Worm (Caenorhabditis elegans) whole organism, young adult: Measurements from ENCODE around the gene C33F10.8.

Experiments used
- B0019.2 ChIP-seq: fragments of 200-800 bp; sonication (Bioruptor generic); conservative IDR thresholded peaks from 2 replicates; pipeline ENCODE4 v1.3.6; 2022; ENCODE audit warnings: missing genetic modification reagents, missing genetic modification characterization, missing compliant biosample characterization
- B0035.1 ChIP-seq: sonication (generic microtip); optimal IDR thresholded peaks from 2 replicates; lab custom pipeline; 2016; ENCODE audit warnings: missing genetic modification characterization, mild to moderate bottlenecking, missing compliant biosample characterization, missing genotype, missing genetic modification reagents
- C06A6.2 ChIP-seq: fragments of 200-800 bp; sonication (Bioruptor generic); conservative IDR thresholded peaks from 2 replicates; pipeline ENCODE4 v1.3.6; 2022; ENCODE audit warnings: missing genetic modification characterization, missing compliant biosample characterization
- D2030.7 ChIP-seq: fragments of 200-800 bp; sonication (Bioruptor generic); IDR thresholded peaks from 2 replicates; pipeline ENCODE4 v1.3.6; 2022; ENCODE audit warnings: missing genetic modification reagents, missing genetic modification characterization, missing compliant biosample characterization
- F22D6.2 ChIP-seq: sonication (generic microtip); optimal IDR thresholded peaks from 2 replicates; lab custom pipeline; 2016; ENCODE audit warnings: mild to moderate bottlenecking, missing genetic modification characterization, missing compliant biosample characterization
- F55B11.4 ChIP-seq: sonication (generic microtip); optimal IDR thresholded peaks from 2 replicates; lab custom pipeline; 2016; ENCODE audit warnings: missing compliant biosample characterization, missing genetic modification characterization, borderline replicate concordance; ENCODE audit not compliant: insufficient read depth
- F57C9.4 ChIP-seq: sonication (generic microtip); optimal IDR thresholded peaks from 2 replicates; lab custom pipeline; 2017; ENCODE audit warnings: mild to moderate bottlenecking, missing genetic modification characterization, missing compliant biosample characterization
- Y53G8AR.9 ChIP-seq: fragments of 200-800 bp; sonication (Bioruptor generic); conservative IDR thresholded peaks from 2 replicates; pipeline ENCODE4 v1.3.6; 2022; ENCODE audit warnings: missing genetic modification reagents, missing genetic modification characterization, missing compliant biosample characterization
- Y56A3A.18 ChIP-seq: fragments of 200-800 bp; sonication (Bioruptor generic); IDR thresholded peaks from 2 replicates; pipeline ENCODE4 v1.3.6; 2022; ENCODE audit warnings: missing genetic modification reagents, missing genetic modification characterization, missing compliant biosample characterization
- Y79H2A.3 ChIP-seq: fragments of 200-800 bp; sonication (Bioruptor generic); conservative IDR thresholded peaks from 2 replicates; pipeline ENCODE4 v1.3.6; 2022; ENCODE audit warnings: missing genetic modification reagents, missing genetic modification characterization, missing compliant biosample characterization
- ama-1 ChIP-seq, 3 experiments: fragments of 150-350 bp in 1 of 3; sonication (generic microtip) in 2 of 3; optimal IDR thresholded peaks; 2 replicates each; lab custom pipeline; 2014 to 2018; ENCODE audit warnings: missing biosample characterization in 2 of 3, missing genetic modification characterization in 2 of 3, missing genetic modification reagents in 2 of 3
- aptf-3 ChIP-seq: fragments of 200-800 bp; sonication (Bioruptor generic); IDR thresholded peaks from 2 replicates; pipeline ENCODE4 v1.3.6; 2022; ENCODE audit warnings: missing genetic modification characterization, missing compliant biosample characterization
- ceh-27 ChIP-seq: fragments of 200-800 bp; sonication (Bioruptor generic); optimal IDR thresholded peaks from 2 replicates; lab custom pipeline; 2018; ENCODE audit warnings: mild to moderate bottlenecking, missing genetic modification characterization, moderate library complexity, missing compliant biosample characterization
- ceh-40 ChIP-seq: fragments of 200-800 bp; sonication (Bioruptor generic); IDR thresholded peaks from 2 replicates; pipeline ENCODE4 v1.3.6; 2022; ENCODE audit warnings: missing genetic modification characterization, missing compliant biosample characterization
- ceh-79 ChIP-seq: sonication (generic microtip); optimal IDR thresholded peaks from 2 replicates; lab custom pipeline; 2017; ENCODE audit warnings: mild to moderate bottlenecking, missing genetic modification characterization, missing compliant biosample characterization
- chd-7 ChIP-seq: sonication (generic microtip); optimal IDR thresholded peaks from 2 replicates; lab custom pipeline; 2016; ENCODE audit warnings: mild to moderate bottlenecking, missing genetic modification characterization, moderate library complexity, missing compliant biosample characterization
- dpff-1 ChIP-seq: sonication (generic microtip); optimal IDR thresholded peaks from 2 replicates; lab custom pipeline; 2017; ENCODE audit warnings: mild to moderate bottlenecking, missing genetic modification characterization, missing compliant biosample characterization
- ets-4 ChIP-seq: fragments of 200-800 bp; sonication (Bioruptor generic); optimal IDR thresholded peaks from 2 replicates; lab custom pipeline; 2018; ENCODE audit warnings: mild to moderate bottlenecking, missing genetic modification characterization, missing compliant biosample characterization
- fkh-3 ChIP-seq: sonication (generic microtip); optimal IDR thresholded peaks from 2 replicates; lab custom pipeline; 2016; ENCODE audit warnings: mild to moderate bottlenecking, missing genetic modification characterization, missing compliant biosample characterization
- gei-17 ChIP-seq: fragments of 200-800 bp; sonication (Bioruptor generic); optimal IDR thresholded peaks from 2 replicates; lab custom pipeline; 2018; ENCODE audit warnings: mild to moderate bottlenecking, missing genetic modification characterization, missing compliant biosample characterization
- hlh-26 ChIP-seq: fragments of 200-800 bp; sonication (Bioruptor generic); conservative IDR thresholded peaks from 2 replicates; pipeline ENCODE4 v1.3.6; 2022; ENCODE audit warnings: missing genetic modification reagents, missing genetic modification characterization, missing compliant biosample characterization
- hrde-1 ChIP-seq: sonication (generic microtip); optimal IDR thresholded peaks from 2 replicates; lab custom pipeline; 2016; ENCODE audit warnings: missing genetic modification characterization, mild to moderate bottlenecking, missing compliant biosample characterization, moderate library complexity, missing genotype, missing genetic modification reagents, borderline replicate concordance
- hsf-1 ChIP-seq: fragments of 200-800 bp; sonication (Bioruptor generic); IDR thresholded peaks from 2 replicates; pipeline ENCODE4 v1.3.6; 2022; ENCODE audit warnings: missing genetic modification reagents, missing genetic modification characterization, missing compliant biosample characterization
- let-526 ChIP-seq: fragments of 200-800 bp; sonication (Bioruptor generic); IDR thresholded peaks from 2 replicates; pipeline ENCODE4 v1.3.6; 2022; ENCODE audit warnings: missing genetic modification reagents, missing genetic modification characterization, missing compliant biosample characterization
- lin-26 ChIP-seq: fragments of 200-800 bp; sonication (Bioruptor generic); IDR thresholded peaks from 2 replicates; pipeline ENCODE4 v1.3.6; 2022; ENCODE audit warnings: missing genetic modification reagents, missing genetic modification characterization, missing compliant biosample characterization
- lin-35 ChIP-seq, 3 experiments: fragments of 150-350 bp in 2 of 3; sonication (generic microtip) in 1 of 3; optimal IDR thresholded peaks; 2 replicates each; lab custom pipeline; 2014 to 2018; ENCODE audit warnings: missing biosample characterization in 3 of 3, missing genetic modification characterization in 3 of 3, missing genetic modification reagents in 3 of 3
- lin-54 ChIP-seq: fragments of 200-800 bp; sonication (Bioruptor generic); optimal IDR thresholded peaks from 2 replicates; lab custom pipeline; 2018; ENCODE audit warnings: mild to moderate bottlenecking, missing genetic modification characterization, missing compliant biosample characterization
- lir-1 ChIP-seq: fragments of 200-800 bp; sonication (Bioruptor generic); conservative IDR thresholded peaks from 2 replicates; pipeline ENCODE4 v1.3.6; 2022; ENCODE audit warnings: missing genetic modification reagents, missing genetic modification characterization, missing compliant biosample characterization
- lsl-1 ChIP-seq: fragments of 200-800 bp; sonication (Bioruptor generic); optimal IDR thresholded peaks from 2 replicates; lab custom pipeline; 2018; ENCODE audit warnings: mild to moderate bottlenecking, missing genetic modification characterization, moderate library complexity, missing compliant biosample characterization
- madf-10 ChIP-seq: sonication (generic microtip); optimal IDR thresholded peaks from 2 replicates; lab custom pipeline; 2016; ENCODE audit warnings: mild to moderate bottlenecking, missing genetic modification characterization, missing compliant biosample characterization
- madf-3 ChIP-seq: fragments of 200-800 bp; sonication (Bioruptor generic); IDR thresholded peaks from 2 replicates; pipeline ENCODE4 v1.3.6; 2022; ENCODE audit warnings: missing genetic modification reagents, missing genetic modification characterization, missing compliant biosample characterization
- madf-6 ChIP-seq: fragments of 200-800 bp; sonication (Bioruptor generic); IDR thresholded peaks from 2 replicates; pipeline ENCODE4 v1.3.6; 2022; ENCODE audit warnings: missing genetic modification reagents, missing genetic modification characterization, missing compliant biosample characterization
- mel-28 ChIP-seq: sonication (generic microtip); optimal IDR thresholded peaks from 2 replicates; lab custom pipeline; 2016; ENCODE audit warnings: borderline replicate concordance, mild to moderate bottlenecking, missing genetic modification characterization, missing compliant biosample characterization
- nfya-1 ChIP-seq: sonication (generic microtip); optimal IDR thresholded peaks from 2 replicates; lab custom pipeline; 2017; ENCODE audit warnings: antibody characterized with exemption, missing compliant biosample characterization, missing genetic modification characterization, borderline replicate concordance; ENCODE audit not compliant: insufficient read depth
- nhr-120 ChIP-seq: fragments of 200-800 bp; sonication (Bioruptor generic); IDR thresholded peaks from 2 replicates; pipeline ENCODE4 v1.3.6; 2022; ENCODE audit warnings: missing genetic modification characterization, missing compliant biosample characterization
- nhr-90 ChIP-seq: sonication (generic microtip); optimal IDR thresholded peaks from 2 replicates; lab custom pipeline; 2016; ENCODE audit warnings: missing genotype, mild to moderate bottlenecking, missing genetic modification characterization, missing compliant biosample characterization
- snpc-1.1 ChIP-seq: sonication (generic microtip); optimal IDR thresholded peaks from 2 replicates; lab custom pipeline; 2017; ENCODE audit warnings: missing genetic modification characterization, mild to moderate bottlenecking, missing compliant biosample characterization, antibody characterized with exemption, moderate library complexity, missing genotype, missing genetic modification reagents; ENCODE audit not compliant: insufficient read depth
- snpc-3.4 ChIP-seq: sonication (generic microtip); optimal IDR thresholded peaks from 2 replicates; lab custom pipeline; 2017; ENCODE audit warnings: missing genetic modification characterization, mild to moderate bottlenecking, missing compliant biosample characterization, antibody characterized with exemption, moderate library complexity, missing genotype, missing genetic modification reagents
- snpc-4 ChIP-seq, 5 experiments: fragments of 150-350 bp in 1 of 5; sonication (generic microtip) in 4 of 5; optimal IDR thresholded peaks; 2 replicates each; lab custom pipeline; 2014 to 2018; ENCODE audit warnings: missing genetic modification characterization in 5 of 5, missing biosample characterization in 3 of 5, antibody characterized with exemption in 2 of 5, mild to moderate bottlenecking in 2 of 5, missing compliant biosample characterization in 2 of 5, missing genotype in 2 of 5, moderate library complexity in 2 of 5, missing genetic modification reagents in 1 of 5
- sptf-2 ChIP-seq: fragments of 200-800 bp; sonication (Bioruptor generic); optimal IDR thresholded peaks from 2 replicates; lab custom pipeline; 2018; ENCODE audit warnings: mild to moderate bottlenecking, missing genetic modification characterization, missing compliant biosample characterization
- tlf-1 ChIP-seq: fragments of 200-800 bp; sonication (Bioruptor generic); optimal IDR thresholded peaks from 2 replicates; lab custom pipeline; 2018; ENCODE audit warnings: mild to moderate bottlenecking, missing genetic modification characterization, missing compliant biosample characterization
- unc-62 ChIP-seq: fragments of 150-350 bp; optimal IDR thresholded peaks from 2 replicates; lab custom pipeline; 2014; ENCODE audit warnings: missing biosample characterization, missing genetic modification reagents, missing genetic modification characterization
- zfh-2 ChIP-seq: fragments of 200-800 bp; sonication (Bioruptor generic); conservative IDR thresholded peaks from 2 replicates; pipeline ENCODE4 v1.3.6; 2022; ENCODE audit warnings: missing genetic modification reagents, missing genetic modification characterization, missing compliant biosample characterization
- ztf-18 ChIP-seq: sonication (generic microtip); optimal IDR thresholded peaks from 2 replicates; lab custom pipeline; 2016; ENCODE audit warnings: missing genotype, mild to moderate bottlenecking, missing genetic modification characterization, missing compliant biosample characterization
- ztf-22 ChIP-seq: fragments of 200-800 bp; sonication (Bioruptor generic); optimal IDR thresholded peaks from 2 replicates; lab custom pipeline; 2018; ENCODE audit warnings: mild to moderate bottlenecking, missing genetic modification characterization, moderate library complexity, missing compliant biosample characterization
- ztf-25 ChIP-seq: fragments of 200-800 bp; sonication (Bioruptor generic); IDR thresholded peaks from 2 replicates; pipeline ENCODE4 v1.3.6; 2022; ENCODE audit warnings: missing genetic modification reagents, missing genetic modification characterization, missing compliant biosample characterization
- ztf-3 ChIP-seq: fragments of 200-800 bp; sonication (Bioruptor generic); optimal IDR thresholded peaks from 2 replicates; lab custom pipeline; 2018; ENCODE audit warnings: mild to moderate bottlenecking, missing genetic modification characterization, missing compliant biosample characterization

C33F10.8 gene

ce11 chrII:4857873-4858364 is 32.9 kb upstream of the C33F10.8 start, which contains the start of gene F11G11.5 (continued):
- TF ChIP-seq tlf-1 (GFP tag; lab: Kevin White, UChicago) (peak; percentile 16), mel-28 (no peak), lir-1 (GFP tag; lab: Robert Waterston, UW) (no peak), B0035.1 (no peak), chd-7 (no peak), hrde-1 (tag; lab: Kevin White, UChicago) (no peak), ama-1 (optimal IDR thresholded peaks at IDR 0.05; lab: Kevin White, UChicago) (peak; percentile 7), ama-1 (GFP tag; optimal IDR thresholded peaks at IDR 0.05; lab: Kevin White, UChicago) (no peak), lsl-1 (GFP tag; lab: Kevin White, UChicago) (no peak), ztf-18 (tag; lab: Kevin White, UChicago) (no peak), C06A6.2 (GFP tag; lab: Robert Waterston, UW) (no peak), B0019.2 (GFP tag; lab: Robert Waterston, UW) (no peak), Y79H2A.3 (GFP tag; lab: Robert Waterston, UW) (no peak), dpff-1 (no peak), gei-17 (GFP tag; lab: Kevin White, UChicago) (no peak), madf-3 (0 out of 2 replicates have a peak, but pooled peaks have one; percentile 3), nfya-1 (tag; lab: Kevin White, UChicago) (no peak), madf-10 (tag; lab: Kevin White, UChicago) (no peak), lin-54 (GFP tag; lab: Kevin White, UChicago) (no peak), ztf-25 (GFP tag; lab: Robert Waterston, UW) (no peak), Y56A3A.18 (GFP tag; lab: Robert Waterston, UW) (no peak), D2030.7 (GFP tag; lab: Robert Waterston, UW) (no peak), ceh-40 (GFP tag; lab: Robert Waterston, UW) (no peak), ets-4 (GFP tag; lab: Kevin White, UChicago) (no peak), snpc-3.4 (tag; lab: Kevin White, UChicago) (no peak), snpc-1.1 (tag; lab: Kevin White, UChicago) (no peak), fkh-3 (tag; lab: Kevin White, UChicago) (peak; percentile 40), F57C9.4 (tag; lab: Kevin White, UChicago) (no peak), madf-6 (0 out of 2 replicates have a peak, but pooled peaks have one; percentile 22), snpc-4 (GFP tag; optimal IDR thresholded peaks at IDR 0.05; lab: Kevin White, UChicago) (no peak), snpc-4 (tag; optimal IDR thresholded peaks at IDR 0.05; lab: Kevin White, UChicago) (no peak), ceh-27 (GFP tag; lab: Kevin White, UChicago) (no peak), hsf-1 (GFP tag; lab: Robert Waterston, UW) (no peak), Y53G8AR.9 (GFP tag; lab: Robert Waterston, UW) (no peak), lin-35 (GFP tag; optimal IDR thresholded peaks at IDR 0.05; lab: Kevin White, UChicago) (no peak), let-526 (GFP tag; lab: Robert Waterston, UW) (no peak), ceh-79 (tag; lab: Kevin White, UChicago) (no peak), nhr-90 (tag; lab: Kevin White, UChicago) (peak; percentile 19), hlh-26 (GFP tag; lab: Robert Waterston, UW) (no peak), ztf-3 (no peak), zfh-2 (GFP tag; lab: Robert Waterston, UW) (peak; percentile 86), ztf-22 (no peak), lin-26 (GFP tag; lab: Robert Waterston, UW) (no peak; the same call in 1 of the 2 replicates), sptf-2 (GFP tag; lab: Kevin White, UChicago) (no peak), F55B11.4 (tag; lab: Kevin White, UChicago) (no peak), F22D6.2 (no peak), aptf-3 (GFP tag; lab: Robert Waterston, UW) (no peak), unc-62 (GFP tag; lab: Kevin White, UChicago) (no peak), nhr-120 (GFP tag; lab: Robert Waterston, UW) (no peak)
